Worm (Caenorhabditis elegans) whole organism, early embryonic: ENCODE data around the gene F46B3.7.

Experiments
- B0310.2 ChIP-seq: sonication (generic microtip); optimal IDR thresholded peaks from 2 replicates; lab custom pipeline; 2016; ENCODE audit warnings: mild to moderate bottlenecking, missing genetic modification characterization, missing compliant biosample characterization
- aly-1 ChIP-seq: sonication (generic microtip); optimal IDR thresholded peaks from 2 replicates; lab custom pipeline; 2016; ENCODE audit warnings: missing genetic modification characterization, missing compliant biosample characterization
- ama-1 ChIP-seq: fragments of 150-350 bp; optimal IDR thresholded peaks from 2 replicates; lab custom pipeline; 2014
- ets-7 ChIP-seq: sonication (generic microtip); optimal IDR thresholded peaks from 2 replicates; lab custom pipeline; 2016; ENCODE audit warnings: missing genotype, missing genetic modification characterization, missing compliant biosample characterization
- flt-1 ChIP-seq: fragments of 200-800 bp; sonication (Bioruptor generic); IDR thresholded peaks from 2 replicates; pipeline ENCODE4 v1.3.6; 2022; ENCODE audit warnings: missing genetic modification characterization, missing compliant biosample characterization
- scrt-1 ChIP-seq: fragments of 200-800 bp; sonication (Bioruptor generic); IDR thresholded peaks from 2 replicates; pipeline ENCODE4 v1.3.6; 2022; ENCODE audit warnings: missing genetic modification characterization, missing compliant biosample characterization
- sea-1 ChIP-seq: fragments of 200-800 bp; sonication (Bioruptor generic); conservative IDR thresholded peaks from 2 replicates; pipeline ENCODE4 v1.3.6; 2022; ENCODE audit warnings: missing genetic modification characterization, missing compliant biosample characterization
- tbx-11 ChIP-seq: fragments of 200-800 bp; sonication (Bioruptor generic); IDR thresholded peaks from 2 replicates; pipeline ENCODE4 v1.3.6; 2022; ENCODE audit warnings: missing genetic modification characterization, missing compliant biosample characterization

- TF ChIP-seq ama-1 (lab: Kevin White, UChicago) (no peak), aly-1 (no peak), sea-1 (GFP tag; lab: Robert Waterston, UW) (no peak), scrt-1 (GFP tag; lab: Robert Waterston, UW) (no peak), B0310.2 (tag; lab: Kevin White, UChicago) (no peak), tbx-11 (GFP tag; lab: Robert Waterston, UW) (no peak), flt-1 (GFP tag; lab: Robert Waterston, UW) (no peak), ets-7 (tag; lab: Kevin White, UChicago) (no peak)
These were observed 46.4 kb upstream of the F46B3.7 start for ce11 chrV:20664930-20665329.
